Fruit fly (Drosophila melanogaster): ENCODE results near the gene CG5676.

dm6 chr2L:10303786-10304185 is 48.1 kb upstream of the CG5676 start, which contains the start of gene nmd:
- TF ChIP-seq D1 (tag; optimal IDR thresholded peaks at IDR 0.05) = no peak
- TF ChIP-seq rn (GFP tag; IDR thresholded peaks at IDR 0.05) = no peak
- TF ChIP-seq CG17806 (tag; optimal IDR thresholded peaks at IDR 0.05) = no peak
- no peak for TF ChIP-seq CG15710 (tag; optimal IDR thresholded peaks at IDR 0.05)

Measured in whole organism, pupa.